In the genomic region with DNA sequence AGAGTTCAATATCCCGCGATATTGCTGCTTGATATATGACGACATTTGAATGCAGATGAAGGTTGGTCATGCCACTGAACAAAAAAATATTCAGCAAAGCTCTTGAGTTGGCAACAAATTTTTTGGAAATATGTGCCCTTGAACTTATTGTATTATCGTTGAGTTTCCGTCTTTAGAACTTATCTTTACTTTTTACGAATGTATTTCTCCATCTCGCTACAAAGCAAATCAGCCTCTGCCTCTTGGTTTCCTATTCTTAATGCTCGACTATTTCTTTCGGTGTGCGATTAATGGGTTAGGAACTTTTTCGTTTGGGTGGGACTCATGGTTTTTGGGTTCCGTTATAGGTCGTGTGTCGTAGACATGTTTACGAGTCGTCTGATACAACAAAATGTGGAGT, we compare ENCODE assay signal across 1 fruit fly cellular context.
TF ChIP-seq lines count a peak whose summit lies in the region.

No protein-coding gene starts in this region.

TF ChIP-seq in whole organism, embryonic, 481 proteins besides CTCF, POLR2A, EP300 and RAD21 (continued from another document and continues in another):
- peak; percentile 22 for TF ChIP-seq CG1647 (GFP tag; optimal IDR thresholded peaks at IDR 0.05; lab: Kevin White, UChicago)
- no peak for TF ChIP-seq mld (GFP tag; IDR thresholded peaks at IDR 0.05; lab: Robert Waterston, UW; ENCODE audit: partially characterized antibody)
- no peak for TF ChIP-seq CG14965 (GFP tag; optimal IDR thresholded peaks at IDR 0.05; lab: Kevin White, UChicago; ENCODE audit: borderline replicate concordance)
- no peak for TF ChIP-seq aop (GFP tag; IDR thresholded peaks at IDR 0.05; lab: Robert Waterston, UW)
- TF ChIP-seq CG11504 (tag; optimal IDR thresholded peaks at IDR 0.05; lab: Kevin White, UChicago): peak; percentile 81
- TF ChIP-seq CG1529 (GFP tag; optimal IDR thresholded peaks at IDR 0.05; lab: Kevin White, UChicago): peak; percentile 74
- peak; percentile 64 for TF ChIP-seq fd64A (GFP tag; optimal IDR thresholded peaks at IDR 0.05; lab: Kevin White, UChicago)
- TF ChIP-seq Elba2 (GFP tag; optimal IDR thresholded peaks at IDR 0.05; lab: Kevin White, UChicago): no peak
- TF ChIP-seq CG10462 (GFP tag; optimal IDR thresholded peaks at IDR 0.05; lab: Kevin White, UChicago): peak; percentile 47
- no peak for TF ChIP-seq Neu2 (GFP tag; optimal IDR thresholded peaks at IDR 0.05; lab: Kevin White, UChicago; ENCODE audit: borderline replicate concordance)
- TF ChIP-seq CrebB (tag; optimal IDR thresholded peaks at IDR 0.05; lab: Kevin White, UChicago): no peak
- no peak for TF ChIP-seq ro (GFP tag; IDR thresholded peaks at IDR 0.05; lab: Robert Waterston, UW)
- TF ChIP-seq CG12219 (GFP tag; optimal IDR thresholded peaks at IDR 0.05; lab: Kevin White, UChicago): peak; percentile 71
- no peak for TF ChIP-seq CG6854 (GFP tag; optimal IDR thresholded peaks at IDR 0.05; lab: Kevin White, UChicago)
- no peak for TF ChIP-seq pzg (GFP tag; optimal IDR thresholded peaks at IDR 0.05; lab: Kevin White, UChicago)
- TF ChIP-seq Stat92E (GFP tag; optimal IDR thresholded peaks at IDR 0.05; lab: Kevin White, UChicago): peak in 1 of 3 experiments; percentile 69
- TF ChIP-seq HLHmδ (GFP tag; optimal IDR thresholded peaks at IDR 0.05; lab: Kevin White, UChicago): no peak
- TF ChIP-seq Hmx (GFP tag; optimal IDR thresholded peaks at IDR 0.05; lab: Kevin White, UChicago): no peak
- no peak for TF ChIP-seq ash1 (GFP tag; optimal IDR thresholded peaks at IDR 0.05; lab: Kevin White, UChicago)
- TF ChIP-seq CG16813 (GFP tag; IDR thresholded peaks at IDR 0.05; lab: Robert Waterston, UW; ENCODE audit: partially characterized antibody): no peak
- peak; percentile 88 for TF ChIP-seq dmrt11E (tag; optimal IDR thresholded peaks at IDR 0.05; lab: Kevin White, UChicago)
- TF ChIP-seq Fer3 (tag; optimal IDR thresholded peaks at IDR 0.05; lab: Kevin White, UChicago): peak; percentile 40
- no peak for TF ChIP-seq toy (GFP tag; IDR thresholded peaks at IDR 0.05; lab: Robert Waterston, UW)
- TF ChIP-seq slou (GFP tag; optimal IDR thresholded peaks at IDR 0.05; lab: Kevin White, UChicago): no peak
- TF ChIP-seq Six4 (GFP tag; optimal IDR thresholded peaks at IDR 0.05; lab: Kevin White, UChicago): peak; percentile 69
- peak; percentile 74 for TF ChIP-seq ara (GFP tag; IDR thresholded peaks at IDR 0.05; lab: Robert Waterston, UW)
- peak; percentile 68 for TF ChIP-seq peb (GFP tag; IDR thresholded peaks at IDR 0.05; lab: Robert Waterston, UW)
- TF ChIP-seq Dp (GFP tag; optimal IDR thresholded peaks at IDR 0.05; lab: Kevin White, UChicago): no peak
- TF ChIP-seq Bgb (GFP tag; IDR thresholded peaks at IDR 0.05; lab: Robert Waterston, UW; ENCODE audit: partially characterized antibody): no peak
- no peak for TF ChIP-seq CG9215 (GFP tag; IDR thresholded peaks at IDR 0.05; lab: Robert Waterston, UW)
- peak; percentile 80 for TF ChIP-seq CG8388 (GFP tag; optimal IDR thresholded peaks at IDR 0.05; lab: Kevin White, UChicago)
- peak; percentile 25 for TF ChIP-seq nau (GFP tag; optimal IDR thresholded peaks at IDR 0.05; lab: Kevin White, UChicago)
- no peak for TF ChIP-seq CG3726 (GFP tag; IDR thresholded peaks at IDR 0.05; lab: Robert Waterston, UW)
- TF ChIP-seq CG10267 (tag; optimal IDR thresholded peaks at IDR 0.05; lab: Kevin White, UChicago): peak; percentile 63
- peak; percentile 12 for TF ChIP-seq Bdp1 (GFP tag; optimal IDR thresholded peaks at IDR 0.05; lab: Kevin White, UChicago)
- no peak for TF ChIP-seq CG11085 (GFP tag; IDR thresholded peaks at IDR 0.05; lab: Robert Waterston, UW)
- no peak for TF ChIP-seq CG15479 (GFP tag; optimal IDR thresholded peaks at IDR 0.05; lab: Kevin White, UChicago)
- TF ChIP-seq CG6765 (GFP tag; optimal IDR thresholded peaks at IDR 0.05; lab: Kevin White, UChicago): no peak
- TF ChIP-seq Dref (GFP tag; IDR thresholded peaks at IDR 0.05; lab: Robert Waterston, UW): no peak
- no peak for TF ChIP-seq vnd (GFP tag; IDR thresholded peaks at IDR 0.05; lab: Robert Waterston, UW; ENCODE audit: partially characterized antibody)
- peak; percentile 90 for TF ChIP-seq CG15601 (tag; optimal IDR thresholded peaks at IDR 0.05; lab: Kevin White, UChicago)
- TF ChIP-seq CG12104 (GFP tag; optimal IDR thresholded peaks at IDR 0.05; lab: Kevin White, UChicago): peak; percentile 9
- no peak for TF ChIP-seq Nf-YA (GFP tag; IDR thresholded peaks at IDR 0.05; lab: Robert Waterston, UW)
- TF ChIP-seq CG7271 (tag; optimal IDR thresholded peaks at IDR 0.05; lab: Kevin White, UChicago): peak; percentile 18
- TF ChIP-seq insv (GFP tag; optimal IDR thresholded peaks at IDR 0.05; lab: Kevin White, UChicago): no peak
- no peak for TF ChIP-seq amos (GFP tag; IDR thresholded peaks at IDR 0.05; lab: Robert Waterston, UW; ENCODE audit: partially characterized antibody)
- TF ChIP-seq tgo (GFP tag; IDR thresholded peaks at IDR 0.05; lab: Robert Waterston, UW): peak; percentile 27; the same call in 1 of the 3 replicates
- peak; percentile 69 for TF ChIP-seq Mes4 (GFP tag; optimal IDR thresholded peaks at IDR 0.05; lab: Kevin White, UChicago)
- TF ChIP-seq oc (tag; optimal IDR thresholded peaks at IDR 0.05; lab: Kevin White, UChicago): peak; percentile 77
- no peak for TF ChIP-seq CG3281 (GFP tag; optimal IDR thresholded peaks at IDR 0.05; lab: Kevin White, UChicago)
- peak; percentile 38 for TF ChIP-seq Sry-β (GFP tag; optimal IDR thresholded peaks at IDR 0.05; lab: Kevin White, UChicago)
- peak; percentile 64 for TF ChIP-seq CG5245 (GFP tag; optimal IDR thresholded peaks at IDR 0.05; lab: Kevin White, UChicago)
- peak; percentile 76 for TF ChIP-seq az2 (GFP tag; optimal IDR thresholded peaks at IDR 0.05; lab: Kevin White, UChicago)
- no peak for TF ChIP-seq tna (GFP tag; IDR thresholded peaks at IDR 0.05; lab: Robert Waterston, UW; ENCODE audit: partially characterized antibody)
- peak; percentile 43 for TF ChIP-seq CG30020 (tag; optimal IDR thresholded peaks at IDR 0.05; lab: Kevin White, UChicago)
- TF ChIP-seq B-H1 (GFP tag; IDR thresholded peaks at IDR 0.05; lab: Robert Waterston, UW): peak; percentile 60
- peak; percentile 40 for TF ChIP-seq Mad (GFP tag; optimal IDR thresholded peaks at IDR 0.05; lab: Kevin White, UChicago)
- no peak for TF ChIP-seq CG42726 (GFP tag; IDR thresholded peaks at IDR 0.05; lab: Robert Waterston, UW; ENCODE audit: partially characterized antibody)
- no peak for TF ChIP-seq hbn (GFP tag; IDR thresholded peaks at IDR 0.05; lab: Robert Waterston, UW; ENCODE audit: partially characterized antibody)
- TF ChIP-seq CG15514 (GFP tag; optimal IDR thresholded peaks at IDR 0.05; lab: Kevin White, UChicago): no peak
- peak; percentile 69 for TF ChIP-seq CG6254 (GFP tag; optimal IDR thresholded peaks at IDR 0.05; lab: Kevin White, UChicago)
- 0 out of 3 replicates have a peak, but pooled peaks have one; percentile 13 for TF ChIP-seq ase (GFP tag; IDR thresholded peaks at IDR 0.05; lab: Robert Waterston, UW)
- TF ChIP-seq H15 (GFP tag; IDR thresholded peaks at IDR 0.05; lab: Robert Waterston, UW): peak; percentile 66; the same call in 2 of the 3 replicates
- TF ChIP-seq Max (GFP tag; optimal IDR thresholded peaks at IDR 0.05; lab: Kevin White, UChicago): peak; percentile 2
- TF ChIP-seq CG16863 (GFP tag; optimal IDR thresholded peaks at IDR 0.05; lab: Kevin White, UChicago): peak; percentile 81
- peak; percentile 48; the same call in 1 of the 3 replicates for TF ChIP-seq CG14050 (GFP tag; IDR thresholded peaks at IDR 0.05; lab: Robert Waterston, UW)
- TF ChIP-seq CG7963 (GFP tag; IDR thresholded peaks at IDR 0.05; lab: Robert Waterston, UW; ENCODE audit: partially characterized antibody): no peak
- TF ChIP-seq en (GFP tag; optimal IDR thresholded peaks at IDR 0.05; lab: Kevin White, UChicago): peak; percentile 51
- TF ChIP-seq yki (optimal IDR thresholded peaks at IDR 0.05; lab: Kevin White, UChicago): no peak
- peak; percentile 77 for TF ChIP-seq Atf3 (GFP tag; optimal IDR thresholded peaks at IDR 0.05; lab: Kevin White, UChicago)
- no peak for TF ChIP-seq wdn (GFP tag; IDR thresholded peaks at IDR 0.05; lab: Robert Waterston, UW)
- no peak for TF ChIP-seq luna (GFP tag; optimal IDR thresholded peaks at IDR 0.05; lab: Kevin White, UChicago)
- TF ChIP-seq al (GFP tag; IDR thresholded peaks at IDR 0.05; lab: Robert Waterston, UW): peak; percentile 15; the same call in 1 of the 2 replicates
- TF ChIP-seq CG17568 (GFP tag; optimal IDR thresholded peaks at IDR 0.05; lab: Kevin White, UChicago): peak; percentile 66
- peak; percentile 46; the same call in 1 of the 2 replicates for TF ChIP-seq CG7372 (GFP tag; IDR thresholded peaks at IDR 0.05; lab: Robert Waterston, UW)
- no peak for TF ChIP-seq CG6272 (GFP tag; IDR thresholded peaks at IDR 0.05; lab: Robert Waterston, UW)
- no peak for TF ChIP-seq abd-A (tag; optimal IDR thresholded peaks at IDR 0.05; lab: Kevin White, UChicago)
- TF ChIP-seq HHEX (GFP tag; optimal IDR thresholded peaks at IDR 0.05; lab: Kevin White, UChicago): peak; percentile 25
- TF ChIP-seq br (optimal IDR thresholded peaks at IDR 0.05; lab: Kevin White, UChicago): no peak
- TF ChIP-seq CG32767 (GFP tag; IDR thresholded peaks at IDR 0.05; lab: Robert Waterston, UW): peak; percentile 65; the same call in 1 of the 2 replicates
- no peak for TF ChIP-seq CG13894 (tag; optimal IDR thresholded peaks at IDR 0.05; lab: Kevin White, UChicago)
- TF ChIP-seq CG11696 (GFP tag; IDR thresholded peaks at IDR 0.05; lab: Robert Waterston, UW): peak; percentile 54; the same call in 1 of the 2 replicates
- peak; percentile 3 for TF ChIP-seq Vsx1 (GFP tag; optimal IDR thresholded peaks at IDR 0.05; lab: Kevin White, UChicago)
- TF ChIP-seq B-H2 (GFP tag; optimal IDR thresholded peaks at IDR 0.05; lab: Kevin White, UChicago): no peak
- peak; percentile 64 for TF ChIP-seq Camta (GFP tag; optimal IDR thresholded peaks at IDR 0.05; lab: Kevin White, UChicago)
- peak; percentile 27 for TF ChIP-seq CG3065 (GFP tag; optimal IDR thresholded peaks at IDR 0.05; lab: Kevin White, UChicago)
- no peak for TF ChIP-seq ftz-f1 (GFP tag; optimal IDR thresholded peaks at IDR 0.05; lab: Kevin White, UChicago)
- TF ChIP-seq CG17328 (GFP tag; IDR thresholded peaks at IDR 0.05; lab: Robert Waterston, UW): peak; percentile 84
- TF ChIP-seq bsh (GFP tag; optimal IDR thresholded peaks at IDR 0.05; lab: Kevin White, UChicago): peak in 1 of 2 experiments; percentile 95
- no peak for TF ChIP-seq CG7745 (tag; optimal IDR thresholded peaks at IDR 0.05; lab: Kevin White, UChicago)
- no peak for TF ChIP-seq CG10543 (GFP tag; optimal IDR thresholded peaks at IDR 0.05; lab: Kevin White, UChicago)
- TF ChIP-seq psq (GFP tag; optimal IDR thresholded peaks at IDR 0.05; lab: Kevin White, UChicago): no peak
- TF ChIP-seq tll (GFP tag; optimal IDR thresholded peaks at IDR 0.05; lab: Kevin White, UChicago): no peak
- TF ChIP-seq pnt (GFP tag; optimal IDR thresholded peaks at IDR 0.05; lab: Kevin White, UChicago): peak; percentile 64
- peak; percentile 90 for TF ChIP-seq CG2712 (tag; optimal IDR thresholded peaks at IDR 0.05; lab: Kevin White, UChicago)
- peak; percentile 64 for TF ChIP-seq CG3407 (GFP tag; optimal IDR thresholded peaks at IDR 0.05; lab: Kevin White, UChicago)
- no peak for TF ChIP-seq Atf6 (GFP tag; IDR thresholded peaks at IDR 0.05; lab: Robert Waterston, UW)
- TF ChIP-seq jumu (GFP tag; optimal IDR thresholded peaks at IDR 0.05; lab: Kevin White, UChicago): peak; percentile 72
- peak; percentile 25; the same call in 1 of the 2 replicates for TF ChIP-seq Lim3 (GFP tag; IDR thresholded peaks at IDR 0.05; lab: Robert Waterston, UW)
- peak; percentile 86 for TF ChIP-seq kni (GFP tag; optimal IDR thresholded peaks at IDR 0.05; lab: Kevin White, UChicago)
- TF ChIP-seq Ets65A (GFP tag; lab: Kevin White, UChicago): peak; percentile 94
- TF ChIP-seq HmgZ (tag; optimal IDR thresholded peaks at IDR 0.05; lab: Kevin White, UChicago): peak; percentile 33
- peak; percentile 50 for TF ChIP-seq CG12155 (GFP tag; optimal IDR thresholded peaks at IDR 0.05; lab: Kevin White, UChicago)
- peak; percentile 78 for TF ChIP-seq CG8924 (tag; optimal IDR thresholded peaks at IDR 0.05; lab: Kevin White, UChicago)
- TF ChIP-seq chif (GFP tag; optimal IDR thresholded peaks at IDR 0.05; lab: Kevin White, UChicago): peak; percentile 79 to 87
- TF ChIP-seq sr (GFP tag; IDR thresholded peaks at IDR 0.05; lab: Robert Waterston, UW): no peak
- TF ChIP-seq CG31441 (GFP tag; IDR thresholded peaks at IDR 0.05; lab: Robert Waterston, UW): peak; percentile 71
- peak; percentile 51 for TF ChIP-seq HLH54F (GFP tag; optimal IDR thresholded peaks at IDR 0.05; lab: Kevin White, UChicago)
- TF ChIP-seq wor (GFP tag; IDR thresholded peaks at IDR 0.05; lab: Robert Waterston, UW): 0 out of 2 replicates have a peak, but pooled peaks have one; percentile 11
- TF ChIP-seq CG9609 (GFP tag; optimal IDR thresholded peaks at IDR 0.05; lab: Kevin White, UChicago): peak; percentile 58
- peak; percentile 24 for TF ChIP-seq trh (GFP tag; optimal IDR thresholded peaks at IDR 0.05; lab: Kevin White, UChicago)
- TF ChIP-seq unc-4 (GFP tag; IDR thresholded peaks at IDR 0.05; lab: Robert Waterston, UW; ENCODE audit: partially characterized antibody): no peak
- no peak for TF ChIP-seq CG43689 (GFP tag; IDR thresholded peaks at IDR 0.05; lab: Robert Waterston, UW)
- TF ChIP-seq sob (GFP tag; IDR thresholded peaks at IDR 0.05; lab: Robert Waterston, UW): 0 out of 2 replicates have a peak, but pooled peaks have one; percentile 14
- TF ChIP-seq Side (GFP tag; optimal IDR thresholded peaks at IDR 0.05; lab: Kevin White, UChicago): peak; percentile 66
- TF ChIP-seq CG6689 (GFP tag; IDR thresholded peaks at IDR 0.05; lab: Robert Waterston, UW): peak; percentile 72
- TF ChIP-seq Adf1 (GFP tag; IDR thresholded peaks at IDR 0.05; lab: Robert Waterston, UW): no peak
- no peak for TF ChIP-seq CG12769 (tag; optimal IDR thresholded peaks at IDR 0.05; lab: Kevin White, UChicago)
- peak; percentile 45 for TF ChIP-seq CG2120 (GFP tag; optimal IDR thresholded peaks at IDR 0.05; lab: Kevin White, UChicago)
- peak; percentile 80 for TF ChIP-seq row (GFP tag; IDR thresholded peaks at IDR 0.05; lab: Robert Waterston, UW)
- peak; percentile 55 for TF ChIP-seq lmd (GFP tag; IDR thresholded peaks at IDR 0.05; lab: Robert Waterston, UW)
- TF ChIP-seq pb (GFP tag; optimal IDR thresholded peaks at IDR 0.05; lab: Kevin White, UChicago): peak; percentile 51
- peak; percentile 82 for TF ChIP-seq CG17361 (GFP tag; IDR thresholded peaks at IDR 0.05; lab: Robert Waterston, UW)
- TF ChIP-seq esg (GFP tag; conservative IDR thresholded peaks at IDR 0.05; lab: Robert Waterston, UW): peak; percentile 62
- peak; percentile 78 for TF ChIP-seq CoRest (tag; optimal IDR thresholded peaks at IDR 0.05; lab: Kevin White, UChicago)
- TF ChIP-seq kah (GFP tag; optimal IDR thresholded peaks at IDR 0.05; lab: Kevin White, UChicago): no peak
